Fruit fly (Drosophila melanogaster) whole organism, embryonic: Measurements from ENCODE around the gene CG6830.
A peak's percentile ranks its signal among the peaks of the same experiment; 100 is the strongest.

Source experiments
- Atf-2 ChIP-seq: fragments of 200-800 bp; sonication (Bioruptor generic); optimal IDR thresholded peaks from 2 replicates; lab custom pipeline; 2016; ENCODE audit warnings: missing biosample characterization, missing genetic modification characterization
- Awh ChIP-seq: fragments of 200-800 bp; sonication (Bioruptor generic); IDR thresholded peaks from 2 replicates; pipeline ENCODE4, ENCODE4 v1.3.6; 2022; ENCODE audit warnings: missing biosample characterization, missing genetic modification characterization
- CG10274 ChIP-seq: fragments of 200-800 bp; sonication (Bioruptor generic); optimal IDR thresholded peaks from 3 replicates; lab custom pipeline; 2017; ENCODE audit warnings: missing biosample characterization, mild to moderate bottlenecking, missing genetic modification characterization
- CG11398 ChIP-seq: fragments of 200-800 bp; sonication (Bioruptor generic); optimal IDR thresholded peaks from 2 replicates; lab custom pipeline; 2016; ENCODE audit warnings: missing biosample characterization, missing genetic modification characterization
- CG12744 ChIP-seq: fragments of 200-800 bp; sonication (Bioruptor generic); optimal IDR thresholded peaks from 2 replicates; lab custom pipeline; 2016; ENCODE audit warnings: missing biosample characterization, missing genetic modification characterization
- CG13123 ChIP-seq: fragments of 200-800 bp; sonication (Bioruptor generic); optimal IDR thresholded peaks from 2 replicates; lab custom pipeline; 2016; ENCODE audit warnings: missing biosample characterization, missing genetic modification characterization
- CG15696 ChIP-seq: fragments of 200-800 bp; sonication (Bioruptor generic); optimal IDR thresholded peaks from 2 replicates; lab custom pipeline; 2019; ENCODE audit warnings: missing biosample characterization, mild to moderate bottlenecking, missing genetic modification characterization, moderate library complexity
- CG16779 ChIP-seq: fragments of 200-800 bp; sonication (Bioruptor generic); IDR thresholded peaks from 2 replicates; pipeline ENCODE4 v1.3.6; 2022; ENCODE audit warnings: missing biosample characterization, missing genetic modification characterization
- CG17385 ChIP-seq: fragments of 200-800 bp; sonication (Bioruptor generic); optimal IDR thresholded peaks from 3 replicates; lab custom pipeline; 2018; ENCODE audit warnings: missing biosample characterization, mild to moderate bottlenecking, missing genetic modification characterization
- CG17612 ChIP-seq: fragments of 200-800 bp; sonication (Bioruptor generic); IDR thresholded peaks from 2 replicates; pipeline ENCODE4 v1.3.6; 2022; ENCODE audit warnings: missing biosample characterization, missing genetic modification characterization
- CG33213 ChIP-seq: fragments of 200-800 bp; sonication (Bioruptor generic); optimal IDR thresholded peaks from 3 replicates; lab custom pipeline; 2016; ENCODE audit warnings: missing biosample characterization, missing genetic modification characterization
- CG3407 ChIP-seq: fragments of 200-800 bp; sonication (Bioruptor generic); optimal IDR thresholded peaks from 2 replicates; lab custom pipeline; 2018; ENCODE audit warnings: missing biosample characterization, mild to moderate bottlenecking, missing genetic modification characterization
- CG4730 ChIP-seq: fragments of 200-800 bp; sonication (Bioruptor generic); IDR thresholded peaks from 2 replicates; pipeline ENCODE4 v1.3.6; 2022; ENCODE audit warnings: missing biosample characterization, missing genetic modification characterization
- CG5245 ChIP-seq: fragments of 200-800 bp; sonication (Bioruptor generic); optimal IDR thresholded peaks from 3 replicates; lab custom pipeline; 2016; ENCODE audit warnings: missing biosample characterization, missing genetic modification characterization
- CG5953 ChIP-seq: fragments of 200-800 bp; sonication (Bioruptor generic); IDR thresholded peaks from 2 replicates; pipeline ENCODE4 v1.3.6; 2022; ENCODE audit warnings: missing biosample characterization, missing genetic modification characterization
- CG6765 ChIP-seq: fragments of 200-800 bp; sonication (Bioruptor generic); optimal IDR thresholded peaks from 3 replicates; lab custom pipeline; 2017; ENCODE audit warnings: missing biosample characterization, mild to moderate bottlenecking, missing genetic modification characterization
- CG7987 ChIP-seq: fragments of 200-800 bp; sonication (Bioruptor generic); optimal IDR thresholded peaks from 2 replicates; lab custom pipeline; 2018; ENCODE audit warnings: missing biosample characterization, mild to moderate bottlenecking, missing genetic modification characterization, moderate library complexity
- CG8290 ChIP-seq, 3 experiments: fragments of 200-800 bp; sonication (Bioruptor generic); optimal IDR thresholded peaks; 2 replicates each; lab custom pipeline; 2016 to 2019; ENCODE audit warnings: missing biosample characterization in 3 of 3, missing genetic modification characterization in 3 of 3, mild to moderate bottlenecking in 2 of 3, moderate library complexity in 1 of 3
- CG8478 ChIP-seq: fragments of >200 bp; optimal IDR thresholded peaks from 2 replicates; lab custom pipeline; 2018
- CG8765 ChIP-seq: fragments of 200-800 bp; sonication (Bioruptor generic); IDR thresholded peaks from 2 replicates; pipeline ENCODE4 v1.3.6; 2022; ENCODE audit warnings: missing biosample characterization, missing genetic modification characterization
- Dek ChIP-seq: fragments of 200-800 bp; sonication (Bioruptor generic); optimal IDR thresholded peaks from 3 replicates; lab custom pipeline; 2019; ENCODE audit warnings: missing biosample characterization, mild to moderate bottlenecking, missing genetic modification characterization, moderate library complexity
- Doc3 ChIP-seq: fragments of 200-800 bp; sonication (Bioruptor generic); IDR thresholded peaks from 3 replicates; pipeline ENCODE4 v1.3.6; 2022; ENCODE audit warnings: missing biosample characterization, missing genetic modification characterization; ENCODE audit not compliant: partially characterized antibody
- Dref ChIP-seq: fragments of 200-800 bp; sonication (Bioruptor generic); IDR thresholded peaks from 2 replicates; pipeline ENCODE4 v1.3.6; 2022; ENCODE audit warnings: missing biosample characterization, missing genetic modification characterization
- Elba2 ChIP-seq: fragments of 200-800 bp; sonication (Bioruptor generic); optimal IDR thresholded peaks from 3 replicates; lab custom pipeline; 2016; ENCODE audit warnings: missing biosample characterization, missing genetic modification characterization
- Ets97D ChIP-seq: fragments of 200-800 bp; sonication (Bioruptor generic); optimal IDR thresholded peaks from 3 replicates; lab custom pipeline; 2016; ENCODE audit warnings: missing biosample characterization, missing genetic modification characterization
- HmgZ ChIP-seq: fragments of 200-800 bp; sonication (Bioruptor generic); optimal IDR thresholded peaks from 2 replicates; lab custom pipeline; 2018; ENCODE audit warnings: missing biosample characterization, mild to moderate bottlenecking, missing genetic modification characterization
- NC2α ChIP-seq: fragments of 200-800 bp; sonication (Bioruptor generic); optimal IDR thresholded peaks from 2 replicates; lab custom pipeline; 2016; ENCODE audit warnings: missing biosample characterization, missing genetic modification characterization
- Ravus ChIP-seq: fragments of 200-800 bp; sonication (Bioruptor generic); IDR thresholded peaks from 2 replicates; pipeline ENCODE4 v1.3.6; 2022; ENCODE audit warnings: missing biosample characterization, missing genetic modification characterization
- Vsx1 ChIP-seq: fragments of 200-800 bp; sonication (Bioruptor generic); optimal IDR thresholded peaks from 2 replicates; lab custom pipeline; 2017; ENCODE audit warnings: missing biosample characterization, mild to moderate bottlenecking, missing genetic modification characterization, missing genetic modification reagents
- amos ChIP-seq: fragments of 200-800 bp; sonication (Bioruptor generic); IDR thresholded peaks from 2 replicates; pipeline ENCODE4 v1.3.6; 2022; ENCODE audit warnings: missing biosample characterization, missing genetic modification characterization; ENCODE audit not compliant: partially characterized antibody
- ap ChIP-seq: fragments of 200-800 bp; sonication (Bioruptor generic); IDR thresholded peaks from 2 replicates; pipeline ENCODE4 v1.3.6; 2022; ENCODE audit warnings: missing biosample characterization, missing genetic modification characterization
- cwo ChIP-seq: fragments of 200-800 bp; sonication (Bioruptor generic); optimal IDR thresholded peaks from 3 replicates; lab custom pipeline; 2017; ENCODE audit warnings: missing biosample characterization, missing genetic modification characterization, mild to moderate bottlenecking, moderate library complexity, missing genetic modification reagents
- da ChIP-seq: fragments of 200-800 bp; sonication (Bioruptor generic); optimal IDR thresholded peaks from 2 replicates; lab custom pipeline; 2016; ENCODE audit warnings: missing biosample characterization, missing genetic modification characterization
- ewg ChIP-seq: fragments of 200-800 bp; sonication (Bioruptor generic); optimal IDR thresholded peaks from 3 replicates; lab custom pipeline; 2017; ENCODE audit warnings: mild to moderate bottlenecking, missing biosample characterization, missing genetic modification reagents, missing genetic modification characterization
- gsb-n ChIP-seq: fragments of 200-800 bp; sonication (Bioruptor generic); optimal IDR thresholded peaks from 3 replicates; lab custom pipeline; 2018; ENCODE audit warnings: missing biosample characterization, mild to moderate bottlenecking, missing genetic modification characterization
- hb ChIP-seq: fragments of 200-800 bp; sonication (Bioruptor generic); IDR thresholded peaks from 3 replicates; pipeline ENCODE4 v1.3.6; 2022; ENCODE audit warnings: missing biosample characterization, missing genetic modification characterization; ENCODE audit not compliant: partially characterized antibody
- ken ChIP-seq: fragments of 200-800 bp; sonication (Bioruptor generic); IDR thresholded peaks from 3 replicates; pipeline ENCODE4 v1.3.6; 2022; ENCODE audit warnings: missing biosample characterization, missing genetic modification characterization
- kni ChIP-seq: fragments of 200-800 bp; sonication (Bioruptor generic); optimal IDR thresholded peaks from 3 replicates; lab custom pipeline; 2017; ENCODE audit warnings: mild to moderate bottlenecking, missing biosample characterization, missing genetic modification reagents, missing genetic modification characterization
- mam ChIP-seq: fragments of 200-800 bp; sonication (Bioruptor generic); optimal IDR thresholded peaks from 3 replicates; lab custom pipeline; 2016; ENCODE audit warnings: missing biosample characterization, missing genetic modification characterization
- nom ChIP-seq: fragments of 200-800 bp; sonication (Bioruptor generic); optimal IDR thresholded peaks from 2 replicates; lab custom pipeline; 2017; ENCODE audit warnings: missing biosample characterization, missing genetic modification characterization, mild to moderate bottlenecking, moderate library complexity, missing genetic modification reagents
- onecut ChIP-seq: fragments of 200-800 bp; sonication (Bioruptor generic); IDR thresholded peaks from 2 replicates; pipeline ENCODE4 v1.3.6; 2022; ENCODE audit warnings: missing biosample characterization, missing genetic modification characterization
- p53 ChIP-seq: fragments of 200-800 bp; sonication (Bioruptor generic); optimal IDR thresholded peaks from 2 replicates; lab custom pipeline; 2016; ENCODE audit warnings: missing biosample characterization, missing genetic modification characterization
- pnt ChIP-seq: fragments of 200-800 bp; sonication (Bioruptor generic); optimal IDR thresholded peaks from 3 replicates; lab custom pipeline; 2016; ENCODE audit warnings: missing biosample characterization, missing genetic modification characterization
- pum ChIP-seq: fragments of 200-800 bp; sonication (Bioruptor generic); optimal IDR thresholded peaks from 2 replicates; lab custom pipeline; 2016; ENCODE audit warnings: missing biosample characterization, missing genetic modification characterization
- sens-2 ChIP-seq: fragments of 200-800 bp; sonication (Bioruptor generic); IDR thresholded peaks from 2 replicates; pipeline ENCODE4 v1.3.6; 2022; ENCODE audit warnings: missing biosample characterization, missing genetic modification characterization
- zen ChIP-seq: fragments of 200-800 bp; sonication (Bioruptor generic); optimal IDR thresholded peaks from 3 replicates; lab custom pipeline; 2018; ENCODE audit warnings: missing biosample characterization, mild to moderate bottlenecking, missing genetic modification characterization, moderate library complexity

Gene CG6830

dm6 chr3R:11721593-11721992, 37.5 kb upstream of the CG6830 start, which contains the start of gene CG12594 (continued):
- TF ChIP-seq Ets97D (GFP tag; lab: Kevin White, UChicago): no peak
- TF ChIP-seq CG12744: no peak
- TF ChIP-seq ewg (GFP tag; lab: Kevin White, UChicago): peak; percentile 74
- TF ChIP-seq CG5953 (GFP tag; lab: Robert Waterston, UW): no peak
- no peak for TF ChIP-seq pnt (GFP tag; lab: Kevin White, UChicago)
- no peak for TF ChIP-seq Awh (GFP tag; lab: Robert Waterston, UW)
- no peak for TF ChIP-seq NC2α (GFP tag; lab: Kevin White, UChicago)
- no peak for TF ChIP-seq Dref (GFP tag; lab: Robert Waterston, UW)
- TF ChIP-seq Doc3 (GFP tag; lab: Robert Waterston, UW): no peak
- TF ChIP-seq amos (GFP tag; lab: Robert Waterston, UW): no peak

dm6 chr3R:11711376-11711775, 27.2 kb upstream of the CG6830 start, which contains the start of gene CG14720:
CG14720 (plus strand) TSS chr3R:11711676.
- TF ChIP-seq CG8478 (lab: Kevin White, UChicago): no peak
- no peak for TF ChIP-seq gsb-n (tag; lab: Kevin White, UChicago)
- TF ChIP-seq Dek (tag; lab: Kevin White, UChicago): no peak
- no peak for TF ChIP-seq zen (tag; lab: Kevin White, UChicago)
- TF ChIP-seq CG5245 (GFP tag; lab: Kevin White, UChicago): no peak
- no peak for TF ChIP-seq nom (GFP tag; lab: Kevin White, UChicago)
- no peak for TF ChIP-seq CG6765 (GFP tag; lab: Kevin White, UChicago)
- no peak for TF ChIP-seq mam (GFP tag; lab: Kevin White, UChicago)
- no peak for TF ChIP-seq da (GFP tag; lab: Kevin White, UChicago)
- no peak for TF ChIP-seq CG8765 (GFP tag; lab: Robert Waterston, UW)
- TF ChIP-seq Ravus (GFP tag; lab: Robert Waterston, UW): no peak
- no peak for TF ChIP-seq Vsx1

dm6 chr3R:11703730-11704129, 19.6 kb upstream of the CG6830 start, which contains the start of gene I-t:
I-t (plus strand) TSS chr3R:11704030.
- TF ChIP-seq HmgZ (tag; lab: Kevin White, UChicago): no peak
- no peak for TF ChIP-seq CG7987 (GFP tag; lab: Kevin White, UChicago)
- no peak for TF ChIP-seq kni (GFP tag; lab: Kevin White, UChicago)
- TF ChIP-seq ap (GFP tag; lab: Robert Waterston, UW): no peak
- no peak for TF ChIP-seq ken (GFP tag; lab: Robert Waterston, UW)
- no peak for TF ChIP-seq onecut
- TF ChIP-seq CG17612: no peak
- no peak for TF ChIP-seq CG4730
- TF ChIP-seq CG17385 (GFP tag; lab: Kevin White, UChicago): no peak
- TF ChIP-seq Awh (GFP tag; lab: Robert Waterston, UW): no peak
- TF ChIP-seq CG10274: no peak
- TF ChIP-seq p53 (GFP tag; lab: Kevin White, UChicago): no peak
- no peak for TF ChIP-seq CG8290 (GFP tag; optimal IDR thresholded peaks at IDR 0.05; lab: Kevin White, UChicago)
- no peak for TF ChIP-seq CG8290 (tag; optimal IDR thresholded peaks at IDR 0.05; lab: Kevin White, UChicago)
- no peak for TF ChIP-seq sens-2 (GFP tag; lab: Robert Waterston, UW)

- TF ChIP-seq CG12744 (no peak), hb (no peak), CG11398 (GFP tag; lab: Kevin White, UChicago) (no peak), CG33213 (no peak), pum (GFP tag; lab: Kevin White, UChicago) (no peak), CG6765 (GFP tag; lab: Kevin White, UChicago) (no peak), CG16779 (no peak), CG15696 (no peak), CG17612 (no peak), NC2α (GFP tag; lab: Kevin White, UChicago) (no peak), Elba2 (no peak), CG13123 (GFP tag; lab: Kevin White, UChicago) (no peak), CG7987 (GFP tag; lab: Kevin White, UChicago) (no peak), CG3407 (no peak), Atf-2 (GFP tag; lab: Kevin White, UChicago) (no peak), cwo (GFP tag; lab: Kevin White, UChicago) (no peak)
- TF ChIP-seq, all 482 proteins: peak for 0
These were observed 16.2 kb upstream of the CG6830 start, which contains the start of gene CG14718 for dm6 chr3R:11700314-11700713. CG14718 (plus strand) TSS chr3R:11700614.
